Worm (Caenorhabditis elegans) whole organism, late embryonic: Measurements from ENCODE around the gene F01F1.11.

Experiments used
- C08G9.2 ChIP-seq: sonication (generic microtip); optimal IDR thresholded peaks from 2 replicates; lab custom pipeline; 2016; ENCODE audit warnings: mild to moderate bottlenecking, missing genetic modification characterization, moderate library complexity, missing compliant biosample characterization
- F13H6.1 ChIP-seq: sonication (generic microtip); optimal IDR thresholded peaks from 2 replicates; lab custom pipeline; 2016; ENCODE audit warnings: missing genetic modification characterization, missing compliant biosample characterization
- K02D7.2 ChIP-seq: sonication (generic microtip); optimal IDR thresholded peaks from 2 replicates; lab custom pipeline; 2017; ENCODE audit warnings: mild to moderate bottlenecking, missing genetic modification characterization, missing compliant biosample characterization
- K09A11.1 ChIP-seq: sonication (generic microtip); optimal IDR thresholded peaks from 2 replicates; lab custom pipeline; 2017; ENCODE audit warnings: antibody characterized with exemption, mild to moderate bottlenecking, missing genetic modification characterization, missing compliant biosample characterization; ENCODE audit not compliant: insufficient read depth
- T23F11.4 ChIP-seq: fragments of 200-800 bp; sonication (Bioruptor generic); optimal IDR thresholded peaks from 2 replicates; lab custom pipeline; 2018; ENCODE audit warnings: mild to moderate bottlenecking, missing genetic modification characterization, missing compliant biosample characterization
- Y22D7AL.16 ChIP-seq: sonication (generic microtip); optimal IDR thresholded peaks from 2 replicates; lab custom pipeline; 2016; ENCODE audit warnings: missing genetic modification characterization, missing compliant biosample characterization
- ahr-1 ChIP-seq: sonication (generic microtip); optimal IDR thresholded peaks from 2 replicates; lab custom pipeline; 2016; ENCODE audit warnings: missing genetic modification characterization, missing compliant biosample characterization
- ceh-14 ChIP-seq: sonication (generic microtip); optimal IDR thresholded peaks from 2 replicates; lab custom pipeline; 2016; ENCODE audit warnings: missing genotype, missing genetic modification characterization, missing compliant biosample characterization
- ceh-2 ChIP-seq: sonication (generic microtip); optimal IDR thresholded peaks from 2 replicates; lab custom pipeline; 2016; ENCODE audit warnings: missing genotype, missing genetic modification characterization, missing compliant biosample characterization
- ceh-22 ChIP-seq: sonication (generic microtip); optimal IDR thresholded peaks from 2 replicates; lab custom pipeline; 2017; ENCODE audit warnings: missing biosample characterization, missing genetic modification characterization
- ceh-24 ChIP-seq: sonication (generic microtip); optimal IDR thresholded peaks from 2 replicates; lab custom pipeline; 2016; ENCODE audit warnings: mild to moderate bottlenecking, missing genetic modification characterization, missing compliant biosample characterization
- ceh-9 ChIP-seq: sonication (generic microtip); optimal IDR thresholded peaks from 2 replicates; lab custom pipeline; 2016; ENCODE audit warnings: mild to moderate bottlenecking, missing genetic modification characterization, inconsistent platforms, missing compliant biosample characterization
- che-1 ChIP-seq: sonication (generic microtip); optimal IDR thresholded peaks from 2 replicates; lab custom pipeline; 2016; ENCODE audit warnings: mild to moderate bottlenecking, missing genetic modification characterization, missing compliant biosample characterization
- dmd-4 ChIP-seq: sonication (generic microtip); optimal IDR thresholded peaks from 2 replicates; lab custom pipeline; 2016; ENCODE audit warnings: borderline replicate concordance, missing genetic modification characterization, missing compliant biosample characterization
- elt-2 ChIP-seq: sonication (generic microtip); optimal IDR thresholded peaks from 2 replicates; lab custom pipeline; 2016; ENCODE audit warnings: missing genetic modification reagents, missing genetic modification characterization, missing compliant biosample characterization
- elt-4 ChIP-seq: sonication (generic microtip); optimal IDR thresholded peaks from 2 replicates; lab custom pipeline; 2016; ENCODE audit warnings: missing genetic modification characterization, missing compliant biosample characterization
- ets-4 ChIP-seq: sonication (generic microtip); optimal IDR thresholded peaks from 2 replicates; lab custom pipeline; 2016; ENCODE audit warnings: missing genetic modification characterization, missing compliant biosample characterization
- eyg-1 ChIP-seq: sonication (generic microtip); optimal IDR thresholded peaks from 2 replicates; lab custom pipeline; 2016; ENCODE audit warnings: missing genotype, missing genetic modification characterization, missing compliant biosample characterization
- fax-1 ChIP-seq: sonication (generic microtip); optimal IDR thresholded peaks from 2 replicates; lab custom pipeline; 2016; ENCODE audit warnings: missing genotype, missing genetic modification characterization, missing compliant biosample characterization
- hlh-13 ChIP-seq: fragments of 200-800 bp; sonication (Bioruptor generic); optimal IDR thresholded peaks from 2 replicates; lab custom pipeline; 2018; ENCODE audit warnings: mild to moderate bottlenecking, missing genetic modification characterization, missing compliant biosample characterization
- hlh-15 ChIP-seq: sonication (generic microtip); optimal IDR thresholded peaks from 2 replicates; lab custom pipeline; 2016; ENCODE audit warnings: missing genetic modification characterization, missing compliant biosample characterization
- hlh-30 ChIP-seq: sonication (generic microtip); optimal IDR thresholded peaks from 2 replicates; lab custom pipeline; 2017; ENCODE audit warnings: antibody characterized with exemption, missing genetic modification characterization, missing compliant biosample characterization; ENCODE audit not compliant: insufficient read depth
- hlh-6 ChIP-seq: sonication (generic microtip); optimal IDR thresholded peaks from 2 replicates; lab custom pipeline; 2016; ENCODE audit warnings: missing genotype, missing genetic modification characterization, missing compliant biosample characterization
- hlh-8 ChIP-seq: sonication (generic microtip); optimal IDR thresholded peaks from 2 replicates; lab custom pipeline; 2016; ENCODE audit warnings: missing genotype, missing genetic modification characterization, missing compliant biosample characterization
- lin-11 ChIP-seq: fragments of 200-800 bp; sonication (Bioruptor generic); optimal IDR thresholded peaks from 2 replicates; lab custom pipeline; 2018; ENCODE audit warnings: mild to moderate bottlenecking, missing genetic modification characterization, missing compliant biosample characterization
- madf-2 ChIP-seq: sonication (generic microtip); optimal IDR thresholded peaks from 2 replicates; lab custom pipeline; 2017; ENCODE audit warnings: missing genetic modification characterization, missing compliant biosample characterization
- mec-3 ChIP-seq: sonication (generic microtip); optimal IDR thresholded peaks from 2 replicates; lab custom pipeline; 2016; ENCODE audit warnings: borderline replicate concordance, missing genetic modification characterization, missing compliant biosample characterization
- nhr-11 ChIP-seq: fragments of 150-350 bp; optimal IDR thresholded peaks from 2 replicates; lab custom pipeline; 2014; ENCODE audit warnings: missing biosample characterization, missing genetic modification characterization
- nhr-232 ChIP-seq: sonication (generic microtip); optimal IDR thresholded peaks from 2 replicates; lab custom pipeline; 2016; ENCODE audit warnings: missing genetic modification characterization, missing compliant biosample characterization
- pag-3 ChIP-seq: sonication (generic microtip); optimal IDR thresholded peaks from 2 replicates; lab custom pipeline; 2016; ENCODE audit warnings: missing compliant biosample characterization, missing genetic modification characterization, borderline replicate concordance
- pha-2 ChIP-seq: sonication (generic microtip); optimal IDR thresholded peaks from 2 replicates; lab custom pipeline; 2017; ENCODE audit warnings: mild to moderate bottlenecking, missing genetic modification characterization, missing compliant biosample characterization
- pha-4 ChIP-seq: fragments of 150-350 bp; optimal IDR thresholded peaks from 2 replicates; lab custom pipeline; 2018; ENCODE audit warnings: missing biosample characterization, missing genetic modification reagents, missing genetic modification characterization
- pros-1 ChIP-seq: fragments of 150-350 bp; optimal IDR thresholded peaks from 2 replicates; lab custom pipeline; 2014; ENCODE audit warnings: missing biosample characterization, missing genetic modification reagents, missing genetic modification characterization
- ref-2 ChIP-seq: sonication (generic microtip); optimal IDR thresholded peaks from 2 replicates; lab custom pipeline; 2016; ENCODE audit warnings: missing genetic modification characterization, missing compliant biosample characterization
- sox-2 ChIP-seq: fragments of 200-800 bp; sonication (Bioruptor generic); IDR thresholded peaks from 2 replicates; pipeline ENCODE4 v1.3.6; 2022; ENCODE audit warnings: missing genetic modification reagents, missing genetic modification characterization, missing compliant biosample characterization
- syd-9 ChIP-seq: sonication (generic microtip); optimal IDR thresholded peaks from 2 replicates; lab custom pipeline; 2016; ENCODE audit warnings: mild to moderate bottlenecking, missing genetic modification characterization, moderate library complexity, missing compliant biosample characterization
- tbx-7 ChIP-seq: sonication (generic microtip); optimal IDR thresholded peaks from 2 replicates; lab custom pipeline; 2016; ENCODE audit warnings: missing genotype, missing genetic modification characterization, missing compliant biosample characterization
- unc-3 ChIP-seq, 2 experiments: fragments of 200-800 bp in 1 of 2; sonication (Bioruptor generic) in 1 of 2; sonication (generic microtip) in 1 of 2; conservative IDR thresholded peaks in 1 of 2; optimal IDR thresholded peaks in 1 of 2; 2 replicates each; pipeline versions ENCODE4 v1.3.6 to Lab custom; 2016 to 2022; ENCODE audit warnings: missing compliant biosample characterization in 2 of 2, missing genetic modification characterization in 2 of 2, missing genetic modification reagents in 1 of 2
- unc-42 ChIP-seq: sonication (generic microtip); optimal IDR thresholded peaks from 2 replicates; lab custom pipeline; 2016; ENCODE audit warnings: missing genotype, missing genetic modification characterization, missing compliant biosample characterization
- unc-55 ChIP-seq: sonication (generic microtip); optimal IDR thresholded peaks from 2 replicates; lab custom pipeline; 2017; ENCODE audit warnings: missing biosample characterization, missing genetic modification reagents, missing genetic modification characterization
- unc-86 ChIP-seq: sonication (generic microtip); optimal IDR thresholded peaks from 2 replicates; lab custom pipeline; 2016; ENCODE audit warnings: missing genetic modification characterization, missing compliant biosample characterization
- ztf-16 ChIP-seq: sonication (generic microtip); optimal IDR thresholded peaks from 2 replicates; lab custom pipeline; 2017; ENCODE audit warnings: missing genetic modification characterization, missing compliant biosample characterization

Gene F01F1.11

DNA sequence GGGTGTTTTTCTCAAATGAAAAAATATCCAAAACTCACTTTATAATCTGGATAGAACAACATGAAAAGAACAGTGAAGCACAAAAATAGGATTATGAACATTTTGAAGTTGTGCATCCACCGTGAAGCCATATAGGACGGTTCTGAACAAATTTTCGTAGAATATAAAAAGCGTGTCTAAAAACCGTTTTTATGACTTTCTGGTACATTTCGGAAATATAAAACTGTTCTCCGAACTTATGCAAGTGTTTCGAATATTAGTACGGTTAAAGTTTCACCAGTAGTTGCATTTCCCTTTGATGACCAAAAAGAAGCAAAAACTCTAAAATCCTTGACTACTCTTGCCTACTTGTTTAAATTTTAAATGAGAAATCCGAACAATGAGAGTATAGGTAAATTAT lies 17.0 kb upstream of the F01F1.11 start, which contains the start of gene C28H8.8:
TSS of gene C28H8.8 (minus strand) at position 101 of the 400 bp plus-strand sequence.
- no peak for TF ChIP-seq elt-4 (tag; lab: Kevin White, UChicago)
- no peak for TF ChIP-seq unc-55 (GFP tag; lab: Kevin White, UChicago)
- no peak for TF ChIP-seq unc-42 (tag; lab: Kevin White, UChicago)
- TF ChIP-seq unc-86 (tag; lab: Kevin White, UChicago), result no peak
- no peak for TF ChIP-seq K02D7.2
- TF ChIP-seq nhr-232 (tag; lab: Kevin White, UChicago), result no peak
- no peak for TF ChIP-seq ets-4 (tag; lab: Kevin White, UChicago)
- TF ChIP-seq pha-4, result no peak
- no peak for TF ChIP-seq lin-11 (tag; lab: Kevin White, UChicago)
- TF ChIP-seq ceh-22 (tag; lab: Kevin White, UChicago), result no peak
- no peak for TF ChIP-seq ahr-1 (tag; lab: Kevin White, UChicago)

DNA sequence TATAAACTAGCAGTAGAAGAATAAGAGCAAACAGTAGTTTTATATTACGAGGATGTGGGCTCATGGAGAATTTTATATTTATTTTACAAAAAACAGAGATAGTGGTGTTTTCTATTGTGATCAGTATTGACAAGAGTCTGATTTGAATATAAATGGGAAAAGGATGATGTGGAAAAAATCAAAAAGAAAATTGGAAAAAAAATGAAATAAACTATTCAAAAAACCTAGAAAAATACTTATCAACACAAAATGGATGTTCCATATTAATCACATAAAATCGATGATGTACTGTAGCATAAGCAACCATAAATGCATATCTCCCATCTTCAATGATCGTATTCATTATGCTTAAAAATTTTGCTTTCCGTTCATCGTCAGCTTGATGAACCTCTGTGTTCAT lies 15.2 kb upstream of the F01F1.11 start, which contains the start of gene C28H8.7:
TSS of gene C28H8.7 (minus strand) at position 101 of the 400 bp plus-strand sequence.
- TF ChIP-seq dmd-4 (no peak), nhr-11 (tag; lab: Kevin White, UChicago) (no peak), tbx-7 (no peak), K09A11.1 (tag; lab: Kevin White, UChicago) (no peak), T23F11.4 (no peak), hlh-6 (tag; lab: Kevin White, UChicago) (no peak), ref-2 (no peak), pha-2 (tag; lab: Kevin White, UChicago) (no peak), C08G9.2 (tag; lab: Kevin White, UChicago) (no peak), ceh-14 (tag; lab: Kevin White, UChicago) (no peak), unc-42 (tag; lab: Kevin White, UChicago) (no peak), unc-3 (GFP tag; conservative IDR thresholded peaks at IDR 0.05; lab: Robert Waterston, UW) (no peak), unc-3 (tag; optimal IDR thresholded peaks at IDR 0.05; lab: Kevin White, UChicago) (no peak), eyg-1 (tag; lab: Kevin White, UChicago) (no peak), hlh-30 (tag; lab: Kevin White, UChicago) (no peak), pha-4 (no peak)

DNA sequence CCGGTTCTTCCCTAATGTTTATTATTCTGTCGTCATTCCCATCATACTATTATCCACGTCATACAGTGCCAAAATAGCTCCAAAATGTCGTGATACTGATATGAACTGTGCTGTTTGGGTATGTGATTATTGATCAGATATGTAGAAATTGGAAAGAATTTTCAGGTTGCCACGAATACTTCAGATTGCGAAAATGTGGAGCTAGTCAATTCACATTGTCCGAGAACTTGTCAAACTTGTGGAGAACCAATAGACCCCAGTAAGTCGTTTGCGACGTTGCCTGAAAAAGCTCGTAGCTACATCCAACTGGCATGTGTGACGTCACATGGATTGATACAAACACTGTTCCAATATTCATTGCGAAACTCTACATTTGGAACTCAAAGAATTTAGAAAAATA lies 12.8 kb upstream of the F01F1.11 start:
- TF ChIP-seq fax-1 (tag; lab: Kevin White, UChicago) (no peak), hlh-15 (no peak), mec-3 (tag; lab: Kevin White, UChicago) (no peak)

DNA sequence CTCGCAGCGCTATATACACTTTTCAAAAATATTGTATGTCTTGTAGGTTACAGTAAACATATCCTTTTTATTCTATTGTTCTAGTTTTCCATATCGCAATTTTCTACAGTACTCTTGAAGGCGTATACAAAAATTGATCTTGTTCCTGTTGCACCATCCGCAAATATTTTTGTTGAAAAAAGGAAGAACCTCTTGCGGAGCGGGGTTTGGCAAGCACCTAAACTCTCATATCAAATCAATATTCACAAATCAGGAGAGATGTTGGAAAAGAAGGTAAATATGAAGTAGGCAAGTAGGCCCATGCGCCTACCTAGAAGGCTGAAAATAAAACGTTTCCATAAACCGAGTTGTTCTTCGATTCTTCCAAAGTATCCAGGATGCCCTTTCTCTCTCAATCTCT lies 12.3 kb upstream of the F01F1.11 start, which contains the start of gene C28H8.5:
TSS of gene C28H8.5 (plus strand) at position 301 of the 400 bp plus-strand sequence.
- TF ChIP-seq K02D7.2, result no peak
- no peak for TF ChIP-seq unc-3 (GFP tag; conservative IDR thresholded peaks at IDR 0.05; lab: Robert Waterston, UW)
- no peak for TF ChIP-seq unc-3 (tag; optimal IDR thresholded peaks at IDR 0.05; lab: Kevin White, UChicago)
- TF ChIP-seq ceh-9 (tag; lab: Kevin White, UChicago), result no peak
- no peak for TF ChIP-seq fax-1 (tag; lab: Kevin White, UChicago)
- no peak for TF ChIP-seq madf-2 (tag; lab: Kevin White, UChicago)
- no peak for TF ChIP-seq hlh-13 (GFP tag; lab: Kevin White, UChicago)

DNA sequence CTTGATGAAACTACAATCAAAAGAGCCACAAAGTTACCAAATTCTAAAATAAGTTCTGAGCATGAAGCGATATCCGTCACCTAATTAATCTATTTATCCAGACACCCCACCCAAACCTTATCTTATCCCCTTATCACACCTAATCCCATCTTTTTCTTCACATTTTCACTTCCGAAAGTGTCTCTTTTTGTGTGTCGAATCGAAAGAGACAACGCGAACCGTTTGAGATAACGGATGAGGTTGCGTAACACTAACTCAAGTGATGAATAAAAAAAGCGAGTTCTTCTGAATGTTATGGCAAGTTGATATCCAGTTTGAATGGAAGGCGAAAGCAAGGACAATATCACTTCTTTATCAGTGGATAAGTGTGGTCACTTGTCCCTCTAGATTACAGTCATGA lies 11.8 kb upstream of the F01F1.11 start:
- TF ChIP-seq Y22D7AL.16 (tag; lab: Kevin White, UChicago), result no peak
- no peak for TF ChIP-seq che-1
- TF ChIP-seq madf-2 (tag; lab: Kevin White, UChicago), result no peak
- no peak for TF ChIP-seq unc-86 (tag; lab: Kevin White, UChicago)
- TF ChIP-seq sox-2, result no peak
- no peak for TF ChIP-seq pros-1 (tag; lab: Kevin White, UChicago)
- no peak for TF ChIP-seq ceh-24 (tag; lab: Kevin White, UChicago)
- no peak for TF ChIP-seq syd-9 (tag; lab: Kevin White, UChicago)
- TF ChIP-seq ref-2, result no peak
- TF ChIP-seq unc-55 (GFP tag; lab: Kevin White, UChicago), result no peak
- no peak for TF ChIP-seq F13H6.1 (tag; lab: Kevin White, UChicago)
- TF ChIP-seq elt-2, result no peak
- no peak for TF ChIP-seq ceh-2 (tag; lab: Kevin White, UChicago)
- no peak for TF ChIP-seq K02D7.2
- no peak for TF ChIP-seq eyg-1 (tag; lab: Kevin White, UChicago)
- TF ChIP-seq pha-2 (tag; lab: Kevin White, UChicago), result no peak
- TF ChIP-seq ceh-14 (tag; lab: Kevin White, UChicago), result no peak
- no peak for TF ChIP-seq ztf-16 (tag; lab: Kevin White, UChicago)
- no peak for TF ChIP-seq hlh-8 (tag; lab: Kevin White, UChicago)
- TF ChIP-seq pag-3 (tag; lab: Kevin White, UChicago), result no peak
